Worm (Caenorhabditis elegans) whole organism, L1 larva: ENCODE measurements around the gene dph-1.

Source experiments
- ama-1 ChIP-seq: fragments of 150-350 bp; optimal IDR thresholded peaks from 2 replicates; lab custom pipeline; 2014
- snpc-4 ChIP-seq: fragments of 150-350 bp; optimal IDR thresholded peaks from 2 replicates; lab custom pipeline; 2014; ENCODE audit warnings: missing biosample characterization, missing genetic modification characterization

DNA sequence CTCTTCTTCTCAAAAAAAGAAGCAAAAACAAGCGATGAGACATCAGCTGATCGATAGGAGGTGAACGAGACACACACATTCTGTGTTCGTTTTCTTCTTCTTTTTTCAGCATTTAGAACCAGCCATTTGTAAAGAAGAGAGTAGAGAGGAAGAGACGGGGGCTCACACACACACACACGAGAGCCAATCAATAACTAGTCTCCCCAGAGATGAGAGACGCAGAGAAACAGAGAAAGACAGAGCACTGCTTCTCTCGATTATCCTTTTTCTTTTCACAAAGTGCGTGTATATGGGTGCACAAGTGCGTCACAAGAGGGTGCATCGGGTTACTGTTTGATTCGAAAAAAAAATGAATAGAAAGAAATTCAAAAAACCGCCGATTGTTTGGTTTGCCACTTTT is 29.3 kb upstream of the dph-1 start:
- TF ChIP-seq ama-1 (lab: Kevin White, UChicago): no peak
- no peak for TF ChIP-seq snpc-4 (tag; lab: Kevin White, UChicago)
